Worm (Caenorhabditis elegans) whole organism, L1 larva: Measurements from ENCODE around the gene mff-1.

Source experiments
- C04F5.9 ChIP-seq: sonication (generic microtip); optimal IDR thresholded peaks from 2 replicates; lab custom pipeline; 2016; ENCODE audit warnings: missing genetic modification characterization, missing compliant biosample characterization
- ama-1 ChIP-seq: fragments of 150-350 bp; optimal IDR thresholded peaks from 2 replicates; lab custom pipeline; 2014
- ceh-82 ChIP-seq, 3 experiments: fragments of 150-350 bp in 1 of 3; sonication (generic microtip) in 2 of 3; optimal IDR thresholded peaks; 2 replicates each; lab custom pipeline; 2014 to 2017; ENCODE audit warnings: missing biosample characterization in 3 of 3, missing genetic modification characterization in 3 of 3
- elt-2 ChIP-seq: sonication (generic microtip); optimal IDR thresholded peaks from 2 replicates; lab custom pipeline; 2016; ENCODE audit warnings: missing genetic modification characterization, mild to moderate bottlenecking, inconsistent platforms, missing compliant biosample characterization, missing genetic modification reagents
- jun-1 ChIP-seq: fragments of 150-350 bp; optimal IDR thresholded peaks from 2 replicates; lab custom pipeline; 2014; ENCODE audit warnings: missing biosample characterization, missing genetic modification reagents, missing genetic modification characterization
- nhr-11 ChIP-seq: fragments of 150-350 bp; optimal IDR thresholded peaks from 2 replicates; lab custom pipeline; 2014; ENCODE audit warnings: missing biosample characterization, missing genetic modification characterization
- nhr-12 ChIP-seq: sonication (generic microtip); optimal IDR thresholded peaks from 2 replicates; lab custom pipeline; 2017; ENCODE audit warnings: missing biosample characterization, missing genetic modification characterization
- nhr-237 ChIP-seq: fragments of 150-350 bp; optimal IDR thresholded peaks from 2 replicates; lab custom pipeline; 2014; ENCODE audit warnings: missing biosample characterization, missing genetic modification characterization
- nhr-71 ChIP-seq: sonication (generic microtip); optimal IDR thresholded peaks from 2 replicates; lab custom pipeline; 2016; ENCODE audit warnings: mild to moderate bottlenecking, missing genetic modification characterization, moderate library complexity, missing compliant biosample characterization
- nhr-90 ChIP-seq: sonication (generic microtip); optimal IDR thresholded peaks from 2 replicates; lab custom pipeline; 2016; ENCODE audit warnings: mild to moderate bottlenecking, missing genetic modification characterization, missing compliant biosample characterization; ENCODE audit not compliant: poor library complexity
- rnt-1 ChIP-seq: sonication (generic microtip); optimal IDR thresholded peaks from 2 replicates; lab custom pipeline; 2016; ENCODE audit warnings: mild to moderate bottlenecking, missing genetic modification characterization, moderate library complexity, missing compliant biosample characterization
- snpc-4 ChIP-seq: fragments of 150-350 bp; optimal IDR thresholded peaks from 2 replicates; lab custom pipeline; 2014; ENCODE audit warnings: missing biosample characterization, missing genetic modification characterization
- unc-62 ChIP-seq: fragments of 150-350 bp; optimal IDR thresholded peaks from 2 replicates; lab custom pipeline; 2014; ENCODE audit warnings: missing biosample characterization, missing genetic modification reagents, missing genetic modification characterization
- zag-1 ChIP-seq: fragments of 150-350 bp; optimal IDR thresholded peaks from 2 replicates; lab custom pipeline; 2014; ENCODE audit warnings: missing biosample characterization, missing genetic modification characterization

ce11 chrX:12943166-12943565 lies 43.9 kb downstream of the mff-1 start, which contains the start of gene gmap-2:
- TF ChIP-seq nhr-237 (tag; lab: Kevin White, UChicago) (no peak), zag-1 (tag; lab: Kevin White, UChicago) (no peak), nhr-12 (tag; lab: Kevin White, UChicago) (no peak), C04F5.9 (tag; lab: Kevin White, UChicago) (no peak), ceh-82 (tag; optimal IDR thresholded peaks at IDR 0.05; lab: Kevin White, UChicago) (no peak), elt-2 (tag; lab: Kevin White, UChicago) (no peak), rnt-1 (tag; lab: Kevin White, UChicago) (no peak), unc-62 (GFP tag; lab: Kevin White, UChicago) (no peak), nhr-90 (tag; lab: Kevin White, UChicago) (no peak), nhr-11 (tag; lab: Kevin White, UChicago) (no peak), snpc-4 (no peak), ama-1 (lab: Kevin White, UChicago) (no peak), jun-1 (tag; lab: Kevin White, UChicago) (no peak), nhr-71 (tag; lab: Kevin White, UChicago) (no peak)
